Worm (Caenorhabditis elegans) whole organism, young adult: ENCODE data around the gene grl-18.

ENCODE experiments used
- B0019.2 ChIP-seq: fragments of 200-800 bp; sonication (Bioruptor generic); conservative IDR thresholded peaks from 2 replicates; pipeline ENCODE4 v1.3.6; 2022; ENCODE audit warnings: missing genetic modification reagents, missing genetic modification characterization, missing compliant biosample characterization
- C06A6.2 ChIP-seq: fragments of 200-800 bp; sonication (Bioruptor generic); conservative IDR thresholded peaks from 2 replicates; pipeline ENCODE4 v1.3.6; 2022; ENCODE audit warnings: missing genetic modification characterization, missing compliant biosample characterization
- D2030.7 ChIP-seq: fragments of 200-800 bp; sonication (Bioruptor generic); IDR thresholded peaks from 2 replicates; pipeline ENCODE4 v1.3.6; 2022; ENCODE audit warnings: missing genetic modification reagents, missing genetic modification characterization, missing compliant biosample characterization
- F10E7.11 ChIP-seq: sonication (generic microtip); optimal IDR thresholded peaks from 2 replicates; lab custom pipeline; 2017; ENCODE audit warnings: mild to moderate bottlenecking, missing genetic modification characterization, moderate library complexity, missing compliant biosample characterization
- F22D6.2 ChIP-seq: sonication (generic microtip); optimal IDR thresholded peaks from 2 replicates; lab custom pipeline; 2016; ENCODE audit warnings: mild to moderate bottlenecking, missing genetic modification characterization, missing compliant biosample characterization
- F23B12.7 ChIP-seq: sonication (generic microtip); optimal IDR thresholded peaks from 2 replicates; lab custom pipeline; 2017; ENCODE audit warnings: missing genetic modification characterization, mild to moderate bottlenecking, missing compliant biosample characterization, antibody characterized with exemption, moderate library complexity; ENCODE audit not compliant: insufficient read depth
- F39B2.1 ChIP-seq: fragments of 200-800 bp; sonication (Bioruptor generic); IDR thresholded peaks from 2 replicates; pipeline ENCODE4 v1.3.6; 2022; ENCODE audit warnings: missing genetic modification reagents, missing genetic modification characterization, missing compliant biosample characterization
- F57C9.4 ChIP-seq: sonication (generic microtip); optimal IDR thresholded peaks from 2 replicates; lab custom pipeline; 2017; ENCODE audit warnings: mild to moderate bottlenecking, missing genetic modification characterization, missing compliant biosample characterization
- K12H6.12 ChIP-seq: fragments of 200-800 bp; sonication (Bioruptor generic); optimal IDR thresholded peaks from 2 replicates; lab custom pipeline; 2018; ENCODE audit warnings: mild to moderate bottlenecking, missing genetic modification characterization, missing compliant biosample characterization
- T26A5.8 ChIP-seq: sonication (generic microtip); optimal IDR thresholded peaks from 2 replicates; lab custom pipeline; 2016; ENCODE audit warnings: missing genetic modification characterization, missing compliant biosample characterization
- Y95B8A.8 ChIP-seq: fragments of 200-800 bp; sonication (Bioruptor generic); IDR thresholded peaks from 2 replicates; pipeline ENCODE4 v1.3.6; 2022; ENCODE audit warnings: missing genetic modification reagents, missing genetic modification characterization, missing compliant biosample characterization
- atf-7 ChIP-seq: sonication (generic microtip); optimal IDR thresholded peaks from 2 replicates; lab custom pipeline; 2017; ENCODE audit warnings: mild to moderate bottlenecking, missing genetic modification characterization, missing compliant biosample characterization
- attf-3 ChIP-seq: fragments of 200-800 bp; sonication (Bioruptor generic); conservative IDR thresholded peaks from 2 replicates; pipeline ENCODE4 v1.3.6; 2022; ENCODE audit warnings: missing genetic modification reagents, missing genetic modification characterization, missing compliant biosample characterization
- attf-6 ChIP-seq: fragments of 200-800 bp; sonication (Bioruptor generic); IDR thresholded peaks from 2 replicates; pipeline ENCODE4 v1.3.6; 2022; ENCODE audit warnings: missing genetic modification reagents, missing genetic modification characterization, missing compliant biosample characterization
- bed-2 ChIP-seq: fragments of 200-800 bp; sonication (Bioruptor generic); IDR thresholded peaks from 2 replicates; pipeline ENCODE4 v1.3.6; 2022; ENCODE audit warnings: missing genetic modification reagents, missing genetic modification characterization, missing compliant biosample characterization
- ccch-3 ChIP-seq: fragments of 200-800 bp; sonication (Bioruptor generic); optimal IDR thresholded peaks from 2 replicates; lab custom pipeline; 2018; ENCODE audit warnings: mild to moderate bottlenecking, missing genetic modification characterization, missing compliant biosample characterization
- ceh-58 ChIP-seq: fragments of 200-800 bp; sonication (Bioruptor generic); IDR thresholded peaks from 2 replicates; pipeline ENCODE4 v1.3.6; 2022; ENCODE audit warnings: missing genetic modification characterization, missing compliant biosample characterization
- ceh-79 ChIP-seq: sonication (generic microtip); optimal IDR thresholded peaks from 2 replicates; lab custom pipeline; 2017; ENCODE audit warnings: mild to moderate bottlenecking, missing genetic modification characterization, missing compliant biosample characterization
- dpl-1 ChIP-seq: fragments of 150-350 bp; optimal IDR thresholded peaks from 2 replicates; lab custom pipeline; 2014; ENCODE audit warnings: missing biosample characterization, missing genetic modification reagents, missing genetic modification characterization
- ekl-4 ChIP-seq: fragments of 200-800 bp; sonication (Bioruptor generic); IDR thresholded peaks from 2 replicates; pipeline ENCODE4 v1.3.6; 2022; ENCODE audit warnings: missing genetic modification reagents, missing genetic modification characterization, missing compliant biosample characterization
- fkh-3 ChIP-seq: sonication (generic microtip); optimal IDR thresholded peaks from 2 replicates; lab custom pipeline; 2016; ENCODE audit warnings: mild to moderate bottlenecking, missing genetic modification characterization, missing compliant biosample characterization
- hlh-26 ChIP-seq: fragments of 200-800 bp; sonication (Bioruptor generic); conservative IDR thresholded peaks from 2 replicates; pipeline ENCODE4 v1.3.6; 2022; ENCODE audit warnings: missing genetic modification reagents, missing genetic modification characterization, missing compliant biosample characterization
- let-607 ChIP-seq, 2 experiments: fragments of 200-800 bp in 1 of 2; sonication (Bioruptor generic) in 1 of 2; sonication (generic microtip) in 1 of 2; optimal IDR thresholded peaks; 2 replicates each; lab custom pipeline; 2016 to 2018; ENCODE audit warnings: mild to moderate bottlenecking in 2 of 2, missing compliant biosample characterization in 2 of 2, missing genetic modification characterization in 2 of 2, moderate library complexity in 2 of 2, missing genotype in 1 of 2
- lin-26 ChIP-seq: fragments of 200-800 bp; sonication (Bioruptor generic); IDR thresholded peaks from 2 replicates; pipeline ENCODE4 v1.3.6; 2022; ENCODE audit warnings: missing genetic modification reagents, missing genetic modification characterization, missing compliant biosample characterization
- madf-8 ChIP-seq: fragments of 200-800 bp; sonication (Bioruptor generic); conservative IDR thresholded peaks from 2 replicates; pipeline ENCODE4 v1.3.6; 2022; ENCODE audit warnings: missing genetic modification reagents, missing genetic modification characterization, missing compliant biosample characterization
- nfya-1 ChIP-seq: sonication (generic microtip); optimal IDR thresholded peaks from 2 replicates; lab custom pipeline; 2017; ENCODE audit warnings: antibody characterized with exemption, missing compliant biosample characterization, missing genetic modification characterization, borderline replicate concordance; ENCODE audit not compliant: insufficient read depth
- nhr-179 ChIP-seq: sonication (generic microtip); optimal IDR thresholded peaks from 2 replicates; lab custom pipeline; 2016; ENCODE audit warnings: mild to moderate bottlenecking, missing genetic modification characterization, missing compliant biosample characterization
- repo-1 ChIP-seq: sonication (generic microtip); optimal IDR thresholded peaks from 2 replicates; lab custom pipeline; 2017; ENCODE audit warnings: mild to moderate bottlenecking, missing genetic modification characterization, missing compliant biosample characterization
- rpc-1 ChIP-seq, 2 experiments: fragments of 150-350 bp in 1 of 2; sonication (generic microtip) in 1 of 2; optimal IDR thresholded peaks; 2 replicates each; lab custom pipeline; 2014 to 2018; ENCODE audit warnings: missing biosample characterization in 1 of 2, missing genetic modification characterization in 1 of 2, missing genetic modification reagents in 1 of 2, missing genotype in 1 of 2
- sea-2 ChIP-seq: fragments of 200-800 bp; sonication (Bioruptor generic); IDR thresholded peaks from 2 replicates; pipeline ENCODE4 v1.3.6; 2022; ENCODE audit warnings: missing genetic modification characterization, missing compliant biosample characterization
- snpc-4 ChIP-seq, 5 experiments: fragments of 150-350 bp in 1 of 5; sonication (generic microtip) in 4 of 5; optimal IDR thresholded peaks; 2 replicates each; lab custom pipeline; 2014 to 2018; ENCODE audit warnings: missing genetic modification characterization in 5 of 5, missing biosample characterization in 3 of 5, antibody characterized with exemption in 2 of 5, mild to moderate bottlenecking in 2 of 5, missing compliant biosample characterization in 2 of 5, missing genotype in 2 of 5, moderate library complexity in 2 of 5, missing genetic modification reagents in 1 of 5
- somi-1 ChIP-seq: fragments of 200-800 bp; sonication (Bioruptor generic); optimal IDR thresholded peaks from 2 replicates; lab custom pipeline; 2018; ENCODE audit warnings: mild to moderate bottlenecking, missing genetic modification characterization, missing compliant biosample characterization
- tbp1 ChIP-seq: fragments of 200-800 bp; sonication (Bioruptor generic); optimal IDR thresholded peaks from 2 replicates; lab custom pipeline; 2018; ENCODE audit warnings: mild to moderate bottlenecking, missing genetic modification characterization, missing compliant biosample characterization
- unc-130 ChIP-seq: sonication (generic microtip); optimal IDR thresholded peaks from 2 replicates; lab custom pipeline; 2016; ENCODE audit warnings: missing genetic modification reagents, missing genetic modification characterization, missing compliant biosample characterization
- zfh-2 ChIP-seq: fragments of 200-800 bp; sonication (Bioruptor generic); conservative IDR thresholded peaks from 2 replicates; pipeline ENCODE4 v1.3.6; 2022; ENCODE audit warnings: missing genetic modification reagents, missing genetic modification characterization, missing compliant biosample characterization
- zim-3 ChIP-seq: sonication (generic microtip); optimal IDR thresholded peaks from 2 replicates; lab custom pipeline; 2017; ENCODE audit warnings: mild to moderate bottlenecking, missing genetic modification characterization, moderate library complexity, missing compliant biosample characterization
- ztf-26 ChIP-seq: sonication (generic microtip); optimal IDR thresholded peaks from 2 replicates; lab custom pipeline; 2017; ENCODE audit warnings: missing genetic modification characterization, missing compliant biosample characterization
- ztf-6 ChIP-seq: fragments of 200-800 bp; sonication (Bioruptor generic); IDR thresholded peaks from 2 replicates; pipeline ENCODE4 v1.3.6; 2022; ENCODE audit warnings: missing genetic modification reagents, missing genetic modification characterization, missing compliant biosample characterization

The grl-18 gene

ce11 chrV:5459806-5460205, 28.9 kb downstream of the grl-18 start, which contains the start of gene ZC317.2:
Gene ZC317.2, plus strand, starts transcription at chrV:5460106.
- TF ChIP-seq unc-130 (GFP tag; lab: Kevin White, UChicago) = no peak
- TF ChIP-seq ceh-58 = no peak
- no peak for TF ChIP-seq lin-26 (GFP tag; lab: Robert Waterston, UW)
- TF ChIP-seq F23B12.7 = no peak
- TF ChIP-seq ztf-26 (tag; lab: Kevin White, UChicago) = no peak
- no peak for TF ChIP-seq dpl-1
- TF ChIP-seq B0019.2 (GFP tag; lab: Robert Waterston, UW) = no peak
- TF ChIP-seq F39B2.1 (GFP tag; lab: Robert Waterston, UW) = no peak
- no peak for TF ChIP-seq ztf-6 (GFP tag; lab: Robert Waterston, UW)
- no peak for TF ChIP-seq nfya-1 (tag; lab: Kevin White, UChicago)
- no peak for TF ChIP-seq repo-1 (tag; lab: Kevin White, UChicago)
- TF ChIP-seq zfh-2 (GFP tag; lab: Robert Waterston, UW) = no peak
- no peak for TF ChIP-seq hlh-26 (GFP tag; lab: Robert Waterston, UW)
- no peak for TF ChIP-seq ceh-79 (tag; lab: Kevin White, UChicago)
- no peak for TF ChIP-seq bed-2 (GFP tag; lab: Robert Waterston, UW)
- TF ChIP-seq F22D6.2 (tag; lab: Kevin White, UChicago) = no peak
- TF ChIP-seq snpc-4 (GFP tag; optimal IDR thresholded peaks at IDR 0.05; lab: Kevin White, UChicago) = no peak
- TF ChIP-seq snpc-4 (tag; optimal IDR thresholded peaks at IDR 0.05; lab: Kevin White, UChicago) = no peak
- no peak for TF ChIP-seq sea-2 (GFP tag; lab: Robert Waterston, UW)
- no peak for TF ChIP-seq attf-6 (GFP tag; lab: Robert Waterston, UW)
- no peak for TF ChIP-seq zim-3

- TF ChIP-seq ccch-3 (GFP tag; lab: Kevin White, UChicago) (no peak), D2030.7 (GFP tag; lab: Robert Waterston, UW) (no peak), somi-1 (GFP tag; lab: Kevin White, UChicago) (no peak), nhr-179 (no peak), ekl-4 (GFP tag; lab: Robert Waterston, UW) (no peak), rpc-1 (optimal IDR thresholded peaks at IDR 0.05; lab: Kevin White, UChicago) (no peak), rpc-1 (tag; optimal IDR thresholded peaks at IDR 0.05; lab: Kevin White, UChicago) (no peak), Y95B8A.8 (GFP tag; lab: Robert Waterston, UW) (no peak), zim-3 (no peak), K12H6.12 (tag; lab: Kevin White, UChicago) (no peak), T26A5.8 (tag; lab: Kevin White, UChicago) (no peak), sea-2 (GFP tag; lab: Robert Waterston, UW) (no peak), F57C9.4 (tag; lab: Kevin White, UChicago) (no peak), let-607 (tag; optimal IDR thresholded peaks at IDR 0.05; lab: Kevin White, UChicago) (no peak), tbp1 (no peak), C06A6.2 (GFP tag; lab: Robert Waterston, UW) (no peak), attf-3 (no peak), madf-8 (GFP tag; lab: Robert Waterston, UW) (no peak), atf-7 (tag; lab: Kevin White, UChicago) (no peak), F10E7.11 (no peak), fkh-3 (tag; lab: Kevin White, UChicago) (no peak)
Observed at ce11 chrV:5454955-5455354, 33.7 kb downstream of the grl-18 start.
